Fruit fly (Drosophila melanogaster): ENCODE data around the gene dgt2.

DNA sequence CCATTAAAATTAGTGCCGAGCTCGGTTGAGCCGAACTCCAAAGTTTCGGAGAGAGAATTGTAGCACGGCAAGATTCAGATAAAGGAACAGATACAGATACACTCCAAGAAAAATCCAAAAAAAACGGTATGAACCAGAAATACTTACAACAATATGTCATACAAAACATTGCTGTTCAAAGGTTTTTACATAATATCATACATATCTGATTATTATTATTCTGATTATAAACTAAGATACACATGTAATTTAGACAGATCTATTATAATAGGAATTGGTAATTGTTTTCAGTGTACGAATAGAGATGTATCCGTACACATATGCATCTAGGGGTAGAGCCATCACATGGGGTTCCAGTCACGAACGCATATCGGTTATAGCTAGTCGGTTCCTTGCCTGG is 9.7 kb upstream of the dgt2 start:
- TF ChIP-seq cnc (optimal IDR thresholded peaks at IDR 0.05) (no peak), CG1620 (GFP tag; optimal IDR thresholded peaks at IDR 0.05) (no peak), CG14711 (tag; optimal IDR thresholded peaks at IDR 0.05) (no peak)

All from whole organism, adult.